Fruit fly (Drosophila melanogaster) whole organism, prepupa: ENCODE results near the gene Hsp27.

ENCODE experiments used
- Blimp-1 ChIP-seq: fragments of 200-800 bp; sonication (Bioruptor generic); optimal IDR thresholded peaks from 3 replicates; lab custom pipeline; 2017; ENCODE audit warnings: missing biosample characterization, missing genetic modification characterization, mild to moderate bottlenecking, moderate library complexity, missing genetic modification reagents
- CG10631 ChIP-seq: fragments of 200-800 bp; sonication (Bioruptor generic); optimal IDR thresholded peaks from 2 replicates; lab custom pipeline; 2016; ENCODE audit warnings: missing biosample characterization, missing genetic modification characterization
- CG10669 ChIP-seq: fragments of 200-800 bp; sonication (Bioruptor generic); optimal IDR thresholded peaks from 3 replicates; lab custom pipeline; 2018; ENCODE audit warnings: missing biosample characterization, mild to moderate bottlenecking, missing genetic modification characterization, moderate library complexity
- CG11294 ChIP-seq: fragments of 200-800 bp; sonication (Bioruptor generic); IDR thresholded peaks from 2 replicates; pipeline ENCODE4 v1.3.6; 2022; ENCODE audit warnings: missing biosample characterization, missing genetic modification characterization
- CG11762 ChIP-seq: fragments of 200-800 bp; sonication (Bioruptor generic); optimal IDR thresholded peaks from 3 replicates; lab custom pipeline; 2016; ENCODE audit warnings: missing biosample characterization, missing genetic modification characterization; ENCODE audit not compliant: insufficient read depth
- CG11902 ChIP-seq: fragments of 200-800 bp; sonication (Bioruptor generic); optimal IDR thresholded peaks from 3 replicates; lab custom pipeline; 2016; ENCODE audit warnings: missing biosample characterization, missing genetic modification characterization
- CG15336 ChIP-seq: fragments of 200-800 bp; sonication (Bioruptor generic); IDR thresholded peaks from 2 replicates; pipeline ENCODE4 v1.3.6; 2022; ENCODE audit warnings: missing biosample characterization, missing genetic modification characterization
- CG1621 ChIP-seq: fragments of 200-800 bp; sonication (Bioruptor generic); optimal IDR thresholded peaks from 3 replicates; lab custom pipeline; 2018; ENCODE audit warnings: missing biosample characterization, mild to moderate bottlenecking, missing genetic modification characterization
- CG16779 ChIP-seq: fragments of 200-800 bp; sonication (Bioruptor generic); optimal IDR thresholded peaks from 3 replicates; lab custom pipeline; 2017; ENCODE audit warnings: missing biosample characterization, mild to moderate bottlenecking, missing genetic modification characterization
- CG3032 ChIP-seq: fragments of 200-800 bp; optimal IDR thresholded peaks from 2 replicates; lab custom pipeline; 2019; ENCODE audit warnings: missing biosample characterization, mild to moderate bottlenecking, missing genetic modification characterization, moderate library complexity
- CG31627 ChIP-seq: fragments of 200-800 bp; sonication (Bioruptor generic); optimal IDR thresholded peaks from 3 replicates; lab custom pipeline; 2016; ENCODE audit warnings: missing biosample characterization, missing genetic modification characterization
- CG32006 ChIP-seq: fragments of 200-800 bp; sonication (Bioruptor generic); optimal IDR thresholded peaks from 3 replicates; lab custom pipeline; 2017; ENCODE audit warnings: missing biosample characterization, mild to moderate bottlenecking, missing genetic modification characterization
- CG34406 ChIP-seq: fragments of 200-800 bp; sonication (Bioruptor generic); optimal IDR thresholded peaks from 3 replicates; lab custom pipeline; 2016; ENCODE audit warnings: missing biosample characterization, missing genetic modification characterization
- CG3919 ChIP-seq: fragments of 200-800 bp; sonication (Bioruptor generic); optimal IDR thresholded peaks from 3 replicates; lab custom pipeline; 2016; ENCODE audit warnings: missing biosample characterization, missing genetic modification characterization
- CG4318 ChIP-seq: fragments of 200-800 bp; sonication (Bioruptor generic); optimal IDR thresholded peaks from 3 replicates; lab custom pipeline; 2017; ENCODE audit warnings: missing biosample characterization, mild to moderate bottlenecking, missing genetic modification characterization
- CG6276 ChIP-seq: fragments of 200-800 bp; sonication (Bioruptor generic); optimal IDR thresholded peaks from 2 replicates; lab custom pipeline; 2017; ENCODE audit warnings: missing biosample characterization, mild to moderate bottlenecking, missing genetic modification characterization
- CG6792 ChIP-seq: fragments of 200-800 bp; sonication (Bioruptor generic); optimal IDR thresholded peaks from 3 replicates; lab custom pipeline; 2016; ENCODE audit warnings: missing biosample characterization, missing genetic modification characterization
- CG7368 ChIP-seq: fragments of 200-800 bp; sonication (Bioruptor generic); optimal IDR thresholded peaks from 3 replicates; lab custom pipeline; 2016; ENCODE audit warnings: missing biosample characterization, missing genetic modification characterization
- CG8119 ChIP-seq: fragments of 200-800 bp; sonication (Bioruptor generic); IDR thresholded peaks from 3 replicates; pipeline ENCODE4 v1.3.6; 2022; ENCODE audit warnings: missing biosample characterization, missing genetic modification characterization
- CG8632 ChIP-seq: fragments of 200-800 bp; sonication (Bioruptor generic); optimal IDR thresholded peaks from 3 replicates; lab custom pipeline; 2016; ENCODE audit warnings: missing biosample characterization, missing genetic modification characterization
- CG9139 ChIP-seq: fragments of 200-800 bp; sonication (Bioruptor generic); optimal IDR thresholded peaks from 3 replicates; lab custom pipeline; 2017; ENCODE audit warnings: missing biosample characterization, mild to moderate bottlenecking, missing genetic modification characterization
- Eip75B ChIP-seq: fragments of 200-800 bp; sonication (Bioruptor generic); optimal IDR thresholded peaks from 3 replicates; lab custom pipeline; 2016; ENCODE audit warnings: missing biosample characterization, missing genetic modification characterization
- Eip78C ChIP-seq: fragments of 200-800 bp; sonication (Bioruptor generic); peaks from one replicate; lab custom pipeline; 2016; ENCODE audit warnings: missing biosample characterization, missing genetic modification characterization
- Eip93F ChIP-seq: fragments of 200-800 bp; sonication (Bioruptor generic); optimal IDR thresholded peaks from 2 replicates; lab custom pipeline; 2016; ENCODE audit warnings: missing biosample characterization, mild to moderate bottlenecking, missing genetic modification characterization
- Ets21C ChIP-seq: fragments of 200-800 bp; sonication (Bioruptor generic); optimal IDR thresholded peaks from 3 replicates; lab custom pipeline; 2016; ENCODE audit warnings: missing biosample characterization, missing genetic modification characterization
- Ets96B ChIP-seq: fragments of 200-800 bp; optimal IDR thresholded peaks from 2 replicates; lab custom pipeline; 2019; ENCODE audit warnings: missing biosample characterization, mild to moderate bottlenecking, missing genetic modification characterization, moderate library complexity
- Gug ChIP-seq: fragments of 200-800 bp; sonication (Bioruptor generic); IDR thresholded peaks from 2 replicates; pipeline ENCODE4 v1.3.6; 2022; ENCODE audit warnings: missing biosample characterization, missing genetic modification characterization
- Hr39 ChIP-seq: fragments of 200-800 bp; sonication (Bioruptor generic); optimal IDR thresholded peaks from 2 replicates; lab custom pipeline; 2016; ENCODE audit warnings: missing biosample characterization, missing genetic modification characterization
- Lpt ChIP-seq: fragments of 200-800 bp; sonication (Bioruptor generic); optimal IDR thresholded peaks from 3 replicates; lab custom pipeline; 2016; ENCODE audit warnings: missing biosample characterization, missing genetic modification characterization
- Met ChIP-seq: fragments of 200-800 bp; sonication (Bioruptor generic); optimal IDR thresholded peaks from 3 replicates; lab custom pipeline; 2016; ENCODE audit warnings: missing biosample characterization, missing genetic modification characterization
- OdsH ChIP-seq: fragments of 200-800 bp; sonication (Bioruptor generic); optimal IDR thresholded peaks from 3 replicates; lab custom pipeline; 2016; ENCODE audit warnings: missing biosample characterization, missing genetic modification characterization
- Smox ChIP-seq: fragments of 200-800 bp; sonication (Bioruptor generic); optimal IDR thresholded peaks from 3 replicates; lab custom pipeline; 2016; ENCODE audit warnings: missing biosample characterization, missing genetic modification characterization
- Sox14 ChIP-seq: fragments of 200-800 bp; sonication (Bioruptor generic); optimal IDR thresholded peaks from 3 replicates; lab custom pipeline; 2016; ENCODE audit warnings: missing biosample characterization, missing genetic modification characterization
- Sox15 ChIP-seq: fragments of 200-800 bp; sonication (Bioruptor generic); optimal IDR thresholded peaks from 3 replicates; lab custom pipeline; 2016; ENCODE audit warnings: missing biosample characterization, missing genetic modification characterization
- achi ChIP-seq: fragments of 200-800 bp; sonication (Bioruptor generic); optimal IDR thresholded peaks from 3 replicates; lab custom pipeline; 2016; ENCODE audit warnings: missing biosample characterization, missing genetic modification characterization
- acj6 ChIP-seq: fragments of 200-800 bp; sonication (Bioruptor generic); optimal IDR thresholded peaks from 3 replicates; lab custom pipeline; 2016; ENCODE audit warnings: missing biosample characterization, missing genetic modification characterization
- cyc ChIP-seq: fragments of 200-800 bp; sonication (Bioruptor generic); optimal IDR thresholded peaks from 3 replicates; lab custom pipeline; 2016; ENCODE audit warnings: missing biosample characterization, missing genetic modification characterization
- dsx ChIP-seq: fragments of 200-800 bp; optimal IDR thresholded peaks from 3 replicates; lab custom pipeline; 2019; ENCODE audit warnings: missing biosample characterization, mild to moderate bottlenecking, missing genetic modification characterization, moderate library complexity; ENCODE audit not compliant: poor library complexity, severe bottlenecking
- esn ChIP-seq: fragments of 200-800 bp; sonication (Bioruptor generic); optimal IDR thresholded peaks from 2 replicates; lab custom pipeline; 2016; ENCODE audit warnings: missing biosample characterization, mild to moderate bottlenecking, missing genetic modification characterization, moderate library complexity
- fd59A ChIP-seq: fragments of 200-800 bp; sonication (Bioruptor generic); optimal IDR thresholded peaks from 2 replicates; lab custom pipeline; 2017; ENCODE audit warnings: missing biosample characterization, mild to moderate bottlenecking, missing genetic modification characterization, missing genetic modification reagents
- fkh ChIP-seq: fragments of 200-800 bp; sonication (Bioruptor generic); optimal IDR thresholded peaks from 3 replicates; lab custom pipeline; 2017; ENCODE audit warnings: missing biosample characterization, mild to moderate bottlenecking, missing genetic modification characterization, moderate library complexity
- lz ChIP-seq: fragments of 200-800 bp; sonication (Bioruptor generic); optimal IDR thresholded peaks from 3 replicates; lab custom pipeline; 2016; ENCODE audit warnings: missing biosample characterization, missing genetic modification characterization
- net ChIP-seq: fragments of 200-800 bp; sonication (Bioruptor generic); optimal IDR thresholded peaks from 3 replicates; lab custom pipeline; 2016; ENCODE audit warnings: missing biosample characterization, missing genetic modification characterization
- pdm3 ChIP-seq: fragments of 200-800 bp; sonication (Bioruptor generic); optimal IDR thresholded peaks from 3 replicates; lab custom pipeline; 2016; ENCODE audit warnings: missing biosample characterization, missing genetic modification characterization
- salr ChIP-seq, 2 experiments: fragments of 200-800 bp; sonication (Bioruptor generic); optimal IDR thresholded peaks; 3 replicates each; lab custom pipeline; 2016 to 2018; ENCODE audit warnings: missing biosample characterization in 2 of 2, missing genetic modification characterization in 2 of 2, mild to moderate bottlenecking in 1 of 2
- spab ChIP-seq: fragments of 200-800 bp; sonication (Bioruptor generic); optimal IDR thresholded peaks from 2 replicates; lab custom pipeline; 2017; ENCODE audit warnings: missing biosample characterization, mild to moderate bottlenecking, missing genetic modification characterization, missing genetic modification reagents
- ss ChIP-seq, 2 experiments: fragments of 200-800 bp; sonication (Bioruptor generic); optimal IDR thresholded peaks; 2 replicates in 1 of 2; 3 replicates in 1 of 2; lab custom pipeline; 2017 to 2018; ENCODE audit warnings: mild to moderate bottlenecking in 2 of 2, missing biosample characterization in 2 of 2, missing genetic modification characterization in 2 of 2, moderate library complexity in 1 of 2
- svp ChIP-seq: fragments of 200-800 bp; sonication (Bioruptor generic); peaks from one replicate; lab custom pipeline; 2016; ENCODE audit warnings: missing biosample characterization, missing genetic modification characterization
- vri ChIP-seq: fragments of 200-800 bp; sonication (Bioruptor generic); optimal IDR thresholded peaks from 3 replicates; lab custom pipeline; 2016; ENCODE audit warnings: missing biosample characterization, mild to moderate bottlenecking, missing genetic modification characterization

Gene Hsp27

dm6 chr3L:9396704-9397103 lies 12.8 kb downstream of the Hsp27 start:
- TF ChIP-seq ss (GFP tag; optimal IDR thresholded peaks at IDR 0.05; lab: Kevin White, UChicago) (peak in 1 of 2 experiments; percentile 19), cyc (GFP tag; lab: Kevin White, UChicago) (no peak), CG4318 (GFP tag; lab: Kevin White, UChicago) (no peak), esn (GFP tag; lab: Kevin White, UChicago) (no peak), CG8632 (no peak), Sox14 (GFP tag; lab: Kevin White, UChicago) (peak; percentile 21), CG34406 (GFP tag; lab: Kevin White, UChicago) (no peak), svp (GFP tag; lab: Kevin White, UChicago) (peak; percentile 40), CG1621 (peak; percentile 76), Gug (GFP tag; lab: Robert Waterston, UW) (no peak), CG32006 (GFP tag; lab: Kevin White, UChicago) (no peak), CG11902 (GFP tag; lab: Kevin White, UChicago) (no peak), CG8119 (GFP tag; lab: Robert Waterston, UW) (no peak), Eip93F (GFP tag; lab: Kevin White, UChicago) (no peak), CG11294 (GFP tag; lab: Robert Waterston, UW) (no peak), CG7368 (GFP tag; lab: Kevin White, UChicago) (no peak), CG11762 (GFP tag; lab: Kevin White, UChicago) (no peak)

dm6 chr3L:9397156-9397555 lies 13.3 kb downstream of the Hsp27 start:
- TF ChIP-seq Met = no peak
- TF ChIP-seq CG8119 (GFP tag; lab: Robert Waterston, UW) = 0 out of 3 replicates have a peak, but pooled peaks have one; percentile 22
- TF ChIP-seq CG31627 (GFP tag; lab: Kevin White, UChicago) = no peak
- TF ChIP-seq vri (GFP tag; lab: Kevin White, UChicago) = peak; percentile 40
- no peak for TF ChIP-seq fd59A
- peak; percentile 25 for TF ChIP-seq Eip78C (GFP tag; lab: Kevin White, UChicago)
- TF ChIP-seq Gug (GFP tag; lab: Robert Waterston, UW) = no peak
- TF ChIP-seq CG10669 (GFP tag; lab: Kevin White, UChicago) = no peak
- TF ChIP-seq fkh (GFP tag; lab: Kevin White, UChicago) = peak; percentile 93
- no peak for TF ChIP-seq CG11762 (GFP tag; lab: Kevin White, UChicago)
- TF ChIP-seq spab = peak; percentile 23
- TF ChIP-seq acj6 (GFP tag; lab: Kevin White, UChicago) = no peak
- no peak for TF ChIP-seq CG3032 (tag; lab: Kevin White, UChicago)
- no peak for TF ChIP-seq Sox14 (GFP tag; lab: Kevin White, UChicago)
- TF ChIP-seq CG4318 (GFP tag; lab: Kevin White, UChicago) = no peak
- TF ChIP-seq achi (GFP tag; lab: Kevin White, UChicago) = no peak
- no peak for TF ChIP-seq net (GFP tag; lab: Kevin White, UChicago)
- no peak for TF ChIP-seq Lpt (GFP tag; lab: Kevin White, UChicago)
- no peak for TF ChIP-seq pdm3 (GFP tag; lab: Kevin White, UChicago)
- no peak for TF ChIP-seq salr (GFP tag; optimal IDR thresholded peaks at IDR 0.05; lab: Kevin White, UChicago)
- no peak for TF ChIP-seq Ets21C (GFP tag; lab: Kevin White, UChicago)
- no peak for TF ChIP-seq CG15336
- peak; percentile 16 for TF ChIP-seq CG10631 (GFP tag; lab: Kevin White, UChicago)
- TF ChIP-seq lz (GFP tag; lab: Kevin White, UChicago) = no peak
- no peak for TF ChIP-seq CG34406 (GFP tag; lab: Kevin White, UChicago)
- TF ChIP-seq Hr39 (GFP tag; lab: Kevin White, UChicago) = no peak
- no peak for TF ChIP-seq Sox15 (GFP tag; lab: Kevin White, UChicago)
- TF ChIP-seq dsx = no peak
- TF ChIP-seq CG9139 (GFP tag; lab: Kevin White, UChicago) = no peak
- TF ChIP-seq Blimp-1 (GFP tag; lab: Kevin White, UChicago) = no peak
- no peak for TF ChIP-seq Ets96B (tag; lab: Kevin White, UChicago)
- TF ChIP-seq CG11294 (GFP tag; lab: Robert Waterston, UW) = no peak
- no peak for TF ChIP-seq CG8632
- TF ChIP-seq CG6792 (GFP tag; lab: Kevin White, UChicago) = no peak
- no peak for TF ChIP-seq CG3919 (GFP tag; lab: Kevin White, UChicago)
- no peak for TF ChIP-seq CG6276 (GFP tag; lab: Kevin White, UChicago)
- no peak for TF ChIP-seq Smox (GFP tag; lab: Kevin White, UChicago)
- no peak for TF ChIP-seq CG11902 (GFP tag; lab: Kevin White, UChicago)
- TF ChIP-seq CG7368 (GFP tag; lab: Kevin White, UChicago) = peak; percentile 1
- TF ChIP-seq OdsH (GFP tag; lab: Kevin White, UChicago) = peak; percentile 4
- no peak for TF ChIP-seq Eip75B (GFP tag; lab: Kevin White, UChicago)
- peak; percentile 4 for TF ChIP-seq CG16779
